Worm (Caenorhabditis elegans) whole organism, L4 larva: ENCODE measurements around the gene Y57A10A.2.
A peak's percentile ranks its signal among the peaks of the same experiment; 100 is the strongest.

Experiments used
- R02D3.7 ChIP-seq: fragments of 150-350 bp; sonication (generic microtip); optimal IDR thresholded peaks from 3 replicates; lab custom pipeline; 2014; ENCODE audit warnings: missing biosample characterization, missing genetic modification characterization
- T20F7.1 ChIP-seq: fragments of 200-800 bp; sonication (Bioruptor generic); optimal IDR thresholded peaks from 2 replicates; lab custom pipeline; 2018; ENCODE audit warnings: mild to moderate bottlenecking, missing genetic modification characterization, missing compliant biosample characterization
- ZK546.5 ChIP-seq, 2 experiments: sonication (generic microtip); optimal IDR thresholded peaks; 2 replicates each; lab custom pipeline; 2017; ENCODE audit warnings: missing biosample characterization in 2 of 2, missing genetic modification characterization in 2 of 2
- aha-1 ChIP-seq: fragments of 150-350 bp; peaks from one replicate; lab custom pipeline; 2014; ENCODE audit warnings: missing biosample characterization, missing genetic modification characterization
- arid-1 ChIP-seq: fragments of 200-800 bp; sonication (Bioruptor generic); conservative IDR thresholded peaks from 2 replicates; pipeline ENCODE4 v1.3.6; 2022; ENCODE audit warnings: missing genetic modification reagents, missing genetic modification characterization, missing compliant biosample characterization
- ceh-28 ChIP-seq: fragments of 150-350 bp; optimal IDR thresholded peaks from 2 replicates; lab custom pipeline; 2014; ENCODE audit warnings: missing biosample characterization, missing genetic modification reagents, missing genetic modification characterization
- daf-16 ChIP-seq, 3 experiments: sonication (generic microtip); optimal IDR thresholded peaks; 2 replicates each; lab custom pipeline; 2016 to 2017; ENCODE audit warnings: missing genetic modification characterization in 3 of 3, missing genetic modification reagents in 3 of 3, mild to moderate bottlenecking in 2 of 3, missing compliant biosample characterization in 2 of 3, missing biosample characterization in 1 of 3, moderate library complexity in 1 of 3
- daf-8 ChIP-seq: fragments of 200-800 bp; sonication (Bioruptor generic); IDR thresholded peaks from 2 replicates; pipeline ENCODE4 v1.3.6; 2022; ENCODE audit warnings: missing genetic modification characterization, missing compliant biosample characterization
- dmd-6 ChIP-seq: fragments of 200-800 bp; sonication (Bioruptor generic); IDR thresholded peaks from 2 replicates; pipeline ENCODE4 v1.3.6; 2022; ENCODE audit warnings: missing genetic modification reagents, missing genetic modification characterization, missing compliant biosample characterization
- dmd-9 ChIP-seq: fragments of 200-800 bp; sonication (Bioruptor generic); IDR thresholded peaks from 2 replicates; pipeline ENCODE4 v1.3.6; 2022; ENCODE audit warnings: missing genetic modification reagents, missing genetic modification characterization, missing compliant biosample characterization
- dpl-1 ChIP-seq: fragments of 150-350 bp; optimal IDR thresholded peaks from 2 replicates; lab custom pipeline; 2014; ENCODE audit warnings: missing biosample characterization, missing genetic modification reagents, missing genetic modification characterization
- dve-1 ChIP-seq: sonication (generic microtip); optimal IDR thresholded peaks from 2 replicates; lab custom pipeline; 2017; ENCODE audit warnings: antibody characterized with exemption, mild to moderate bottlenecking, missing genetic modification characterization, missing compliant biosample characterization; ENCODE audit not compliant: insufficient read depth
- egl-27 ChIP-seq: sonication (generic microtip); optimal IDR thresholded peaks from 3 replicates; lab custom pipeline; 2017; ENCODE audit warnings: missing biosample characterization, missing genetic modification reagents, missing genetic modification characterization
- hlh-11 ChIP-seq: fragments of 200-800 bp; sonication (Bioruptor generic); optimal IDR thresholded peaks from 2 replicates; lab custom pipeline; 2018; ENCODE audit warnings: mild to moderate bottlenecking, missing genetic modification characterization, missing compliant biosample characterization
- lin-1 ChIP-seq: fragments of 200-800 bp; sonication (Bioruptor generic); IDR thresholded peaks from 2 replicates; pipeline ENCODE4 v1.3.6; 2022; ENCODE audit warnings: missing genetic modification reagents, missing genetic modification characterization, missing compliant biosample characterization
- lin-29 ChIP-seq: fragments of 200-800 bp; sonication (Bioruptor generic); IDR thresholded peaks from 2 replicates; pipeline ENCODE4 v1.3.6; 2022; ENCODE audit warnings: missing genetic modification reagents, missing genetic modification characterization, missing compliant biosample characterization
- lsy-2 ChIP-seq, 2 experiments: fragments of 150-350 bp in 1 of 2; sonication (generic microtip) in 1 of 2; optimal IDR thresholded peaks; 2 replicates each; lab custom pipeline; 2014 to 2017; ENCODE audit warnings: missing biosample characterization in 2 of 2, missing genetic modification characterization in 2 of 2
- madf-9 ChIP-seq: fragments of 200-800 bp; sonication (Bioruptor generic); conservative IDR thresholded peaks from 2 replicates; pipeline ENCODE4 v1.3.6; 2022; ENCODE audit warnings: missing genetic modification reagents, missing genetic modification characterization, missing compliant biosample characterization
- mxl-2 ChIP-seq: fragments of 200-800 bp; sonication (Bioruptor generic); conservative IDR thresholded peaks from 2 replicates; pipeline ENCODE4 v1.3.6; 2022; ENCODE audit warnings: missing genetic modification reagents, missing genetic modification characterization, missing compliant biosample characterization
- nhr-10 ChIP-seq: fragments of 150-350 bp; optimal IDR thresholded peaks from 2 replicates; lab custom pipeline; 2014; ENCODE audit warnings: missing biosample characterization, missing genetic modification characterization
- nhr-102 ChIP-seq: sonication (generic microtip); optimal IDR thresholded peaks from 2 replicates; lab custom pipeline; 2016; ENCODE audit warnings: mild to moderate bottlenecking, missing genetic modification characterization, moderate library complexity, missing compliant biosample characterization
- nhr-28 ChIP-seq: fragments of 150-350 bp; optimal IDR thresholded peaks from 2 replicates; lab custom pipeline; 2014; ENCODE audit warnings: missing biosample characterization, missing genetic modification characterization
- nhr-6 ChIP-seq: fragments of 150-350 bp; optimal IDR thresholded peaks from 2 replicates; lab custom pipeline; 2014; ENCODE audit warnings: missing biosample characterization, missing genetic modification characterization
- nhr-76 ChIP-seq: fragments of 150-350 bp; optimal IDR thresholded peaks from 2 replicates; lab custom pipeline; 2014; ENCODE audit warnings: missing biosample characterization, missing genetic modification characterization
- php-3 ChIP-seq: fragments of 200-800 bp; sonication (Bioruptor generic); IDR thresholded peaks from 2 replicates; pipeline ENCODE4 v1.3.6; 2022; ENCODE audit warnings: missing genetic modification reagents, missing genetic modification characterization, missing compliant biosample characterization
- pqm-1 ChIP-seq: sonication (generic microtip); optimal IDR thresholded peaks from 2 replicates; lab custom pipeline; 2017; ENCODE audit warnings: missing biosample characterization, missing genetic modification characterization
- sdz-12 ChIP-seq: fragments of 200-800 bp; sonication (Bioruptor generic); optimal IDR thresholded peaks from 2 replicates; lab custom pipeline; 2018; ENCODE audit warnings: mild to moderate bottlenecking, missing genetic modification characterization, missing compliant biosample characterization

Gene Y57A10A.2

DNA sequence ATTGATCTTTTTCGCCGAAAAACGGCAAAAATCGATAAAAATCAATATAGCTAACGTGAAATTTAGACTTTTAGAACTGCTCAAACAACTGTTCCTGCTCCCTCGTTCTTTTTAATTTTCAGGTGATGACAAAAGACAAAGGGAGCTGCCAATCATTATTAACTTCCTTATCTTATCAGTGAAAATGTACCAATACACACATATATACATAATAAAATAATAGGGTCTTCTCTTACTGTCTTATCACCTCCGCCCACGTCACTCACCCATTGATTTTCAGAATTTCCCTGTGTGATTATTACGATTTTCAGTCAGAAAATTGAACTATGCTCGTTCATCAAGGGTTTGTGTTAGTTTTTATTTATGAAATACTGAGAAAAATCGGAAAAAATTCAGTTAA lies 38.3 kb downstream of the Y57A10A.2 start, which contains the start of gene Y57A10A.14 (continued):
- TF ChIP-seq arid-1 (no peak), php-3 (GFP tag; lab: Robert Waterston, UW) (peak; percentile 62; the same call in 1 of the 2 replicates), pqm-1 (tag; lab: Kevin White, UChicago) (peak; percentile 86), mxl-2 (no peak), nhr-102 (tag; lab: Kevin White, UChicago) (peak; percentile 55), R02D3.7 (tag; lab: Kevin White, UChicago) (no peak), nhr-76 (tag; lab: Kevin White, UChicago) (peak; percentile 5), ceh-28 (tag; lab: Kevin White, UChicago) (peak; percentile 14), lsy-2 (tag; optimal IDR thresholded peaks at IDR 0.05; lab: Kevin White, UChicago) (peak in 1 of 2 experiments; percentile 33), nhr-6 (tag; lab: Kevin White, UChicago) (peak; percentile 51), nhr-28 (tag; lab: Kevin White, UChicago) (peak; percentile 96)

DNA sequence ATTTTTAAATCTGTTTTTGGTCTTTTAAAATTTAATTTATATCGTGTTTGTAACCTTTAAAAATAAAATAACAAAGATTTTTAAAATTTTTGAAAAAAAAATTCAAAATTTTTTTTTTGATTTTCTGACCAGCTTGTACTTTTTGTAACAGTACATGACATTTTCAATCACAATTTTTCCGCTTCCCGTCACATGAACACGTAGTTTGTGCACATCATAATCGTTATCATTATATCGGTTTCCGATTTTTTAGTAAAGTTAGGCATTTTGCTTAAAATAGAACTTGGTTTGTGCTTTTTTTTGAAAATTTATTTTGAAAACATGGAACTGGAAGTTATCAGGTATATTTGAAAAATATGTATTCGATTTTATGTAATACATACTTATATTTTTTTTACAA lies 39.3 kb downstream of the Y57A10A.2 start:
- peak; percentile 60 for TF ChIP-seq pqm-1 (tag; lab: Kevin White, UChicago)
- no peak for TF ChIP-seq sdz-12 (GFP tag; lab: Kevin White, UChicago)
- TF ChIP-seq dve-1 (tag; lab: Kevin White, UChicago): peak; percentile 12
- TF ChIP-seq lin-29 (GFP tag; lab: Robert Waterston, UW): no peak
- no peak for TF ChIP-seq aha-1 (tag; lab: Kevin White, UChicago)
- no peak for TF ChIP-seq lin-1
- no peak for TF ChIP-seq daf-16 (GFP tag; optimal IDR thresholded peaks at IDR 0.05; lab: Kevin White, UChicago)
- peak; percentile 38 for TF ChIP-seq daf-16 (tag; optimal IDR thresholded peaks at IDR 0.05; lab: Kevin White, UChicago)
- peak; percentile 4 for TF ChIP-seq hlh-11
- TF ChIP-seq dmd-6 (GFP tag; lab: Robert Waterston, UW): peak; percentile 22; the same call in 1 of the 2 replicates
- no peak for TF ChIP-seq nhr-10 (tag; lab: Kevin White, UChicago)
- TF ChIP-seq nhr-28 (tag; lab: Kevin White, UChicago): peak; percentile 84
- TF ChIP-seq egl-27 (tag; lab: Kevin White, UChicago): no peak

DNA sequence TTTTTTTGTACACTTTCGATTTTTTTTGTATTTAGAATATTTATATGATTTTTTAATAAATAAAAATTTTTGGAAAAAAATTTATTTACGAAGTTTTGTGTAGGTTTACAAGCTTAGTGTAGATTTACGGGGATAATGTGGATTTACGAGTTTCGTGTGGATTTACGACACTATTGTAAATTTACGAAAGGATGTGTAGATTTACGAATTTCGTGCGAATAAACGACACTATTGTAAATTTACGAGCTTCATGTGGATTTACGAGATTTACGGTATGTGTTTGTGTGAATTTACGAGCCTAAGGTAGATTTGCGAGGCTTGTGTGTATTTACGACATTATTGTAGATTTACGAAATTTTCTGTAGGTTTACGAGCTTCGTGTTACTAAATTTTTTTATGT lies 41.8 kb downstream of the Y57A10A.2 start:
- TF ChIP-seq daf-8 (GFP tag; lab: Robert Waterston, UW) (no peak), R02D3.7 (tag; lab: Kevin White, UChicago) (peak; percentile 23)

DNA sequence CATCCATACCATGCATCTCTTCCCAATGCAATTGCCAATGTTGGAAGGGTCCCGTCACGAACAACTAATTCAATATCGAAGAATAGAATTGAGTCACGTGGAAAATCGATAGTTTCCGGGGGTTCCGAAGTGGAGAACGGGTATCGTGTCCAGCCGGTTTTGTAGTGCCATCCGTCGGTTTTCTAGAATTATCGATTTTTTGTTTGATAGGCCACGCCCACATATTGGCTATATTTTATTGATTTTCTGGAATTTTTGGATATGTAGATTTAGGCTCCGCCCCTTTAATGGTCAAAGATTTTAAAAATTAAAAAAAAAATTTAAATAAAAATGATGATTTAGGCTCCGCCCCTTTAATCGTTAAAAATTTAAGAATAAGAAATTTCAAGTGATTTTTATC lies 51.8 kb downstream of the Y57A10A.2 start:
- no peak for TF ChIP-seq lin-1
- no peak for TF ChIP-seq madf-9 (GFP tag; lab: Robert Waterston, UW)
- TF ChIP-seq T20F7.1 (GFP tag; lab: Kevin White, UChicago): no peak
- TF ChIP-seq dmd-9: no peak
- no peak for TF ChIP-seq dpl-1
- no peak for TF ChIP-seq ZK546.5 (tag; optimal IDR thresholded peaks at IDR 0.05; lab: Kevin White, UChicago)
- TF ChIP-seq ceh-28 (tag; lab: Kevin White, UChicago): peak; percentile 77
- TF ChIP-seq pqm-1 (tag; lab: Kevin White, UChicago): no peak
